Fruit fly (Drosophila melanogaster): ENCODE measurements around the gene Rev1.

The Rev1 gene

DNA sequence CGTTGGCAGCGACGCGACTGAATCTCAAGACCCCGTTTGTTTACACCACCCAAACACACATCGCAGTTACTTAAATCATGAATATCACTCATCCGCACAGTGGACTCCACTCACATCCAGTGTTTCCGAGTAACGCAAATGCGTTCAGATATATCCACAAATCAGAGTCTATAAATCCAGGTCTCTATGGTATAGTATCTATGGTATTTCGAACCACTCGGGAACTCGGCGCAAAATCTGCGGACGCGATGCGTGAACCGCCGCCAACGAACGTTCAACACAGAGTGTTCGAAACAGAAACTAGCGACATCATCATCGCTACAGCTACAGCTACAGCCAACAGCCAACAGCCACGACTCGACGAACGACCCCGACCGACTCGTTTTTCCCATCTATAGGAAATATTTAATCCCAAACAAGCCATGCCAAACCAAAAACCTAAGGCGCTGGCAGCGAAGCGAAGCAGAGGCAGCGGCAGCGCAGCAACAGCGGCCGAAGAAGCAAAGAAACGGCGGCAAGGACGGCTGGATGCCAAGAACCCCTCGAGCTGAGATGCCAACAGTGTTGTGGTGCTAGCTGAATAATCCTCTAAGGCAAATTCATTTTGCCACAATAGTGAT, 44.7 kb downstream of the Rev1 start, which contains the start of gene CG13894:
Gene CG13894 (minus strand): TSS at position 397 of the 620 bp plus-strand sequence.
- peak; percentile 46; the same call in 1 of the 2 replicates for TF ChIP-seq Bgb (GFP tag; IDR thresholded peaks at IDR 0.05; ENCODE audit: partially characterized antibody)
- TF ChIP-seq Hr3 (GFP tag; optimal IDR thresholded peaks at IDR 0.05): no peak
- no peak for TF ChIP-seq CG15011 (GFP tag; optimal IDR thresholded peaks at IDR 0.05)
- TF ChIP-seq CG12769 (tag; optimal IDR thresholded peaks at IDR 0.05): peak; percentile 94
- TF ChIP-seq PHDP (tag; optimal IDR thresholded peaks at IDR 0.05): peak; percentile 19
- no peak for TF ChIP-seq CG9609 (GFP tag; optimal IDR thresholded peaks at IDR 0.05)
- peak; percentile 53 for TF ChIP-seq CG10979 (tag; optimal IDR thresholded peaks at IDR 0.05)
- TF ChIP-seq CG15514 (GFP tag; optimal IDR thresholded peaks at IDR 0.05): peak; percentile 56
- TF ChIP-seq Drgx (GFP tag; IDR thresholded peaks at IDR 0.05): peak; percentile 31; the same call in 1 of the 2 replicates
- no peak for TF ChIP-seq pfk (GFP tag; optimal IDR thresholded peaks at IDR 0.05)
- peak; percentile 47 for TF ChIP-seq CG13624 (GFP tag; optimal IDR thresholded peaks at IDR 0.05)
- peak; percentile 78 for TF ChIP-seq CG7372 (GFP tag; IDR thresholded peaks at IDR 0.05)
- TF ChIP-seq CG11695 (GFP tag; IDR thresholded peaks at IDR 0.05): peak; percentile 13; the same call in 1 of the 3 replicates
- peak; percentile 88 for TF ChIP-seq CG6791 (GFP tag; IDR thresholded peaks at IDR 0.05; ENCODE audit: partially characterized antibody)
- TF ChIP-seq CG34224 (GFP tag; IDR thresholded peaks at IDR 0.05; ENCODE audit: partially characterized antibody): peak; percentile 29; the same call in 1 of the 3 replicates
- peak; percentile 58; the same call in 2 of the 3 replicates for TF ChIP-seq so (GFP tag; IDR thresholded peaks at IDR 0.05)
- peak; percentile 77 for TF ChIP-seq chm (GFP tag; IDR thresholded peaks at IDR 0.05)
- 0 out of 2 replicates have a peak, but pooled peaks have one; percentile 22 for TF ChIP-seq sens-2 (GFP tag; IDR thresholded peaks at IDR 0.05)
- peak; percentile 66 for TF ChIP-seq abd-A (tag; optimal IDR thresholded peaks at IDR 0.05)
- TF ChIP-seq Jarid2 (GFP tag; optimal IDR thresholded peaks at IDR 0.05): peak; percentile 63
- 0 out of 2 replicates have a peak, but pooled peaks have one; percentile 19 for TF ChIP-seq Ptx1 (GFP tag; IDR thresholded peaks at IDR 0.05)
- peak; percentile 47 for TF ChIP-seq ash1 (GFP tag; optimal IDR thresholded peaks at IDR 0.05)
- peak; percentile 3 for TF ChIP-seq Atf3 (GFP tag; optimal IDR thresholded peaks at IDR 0.05)
- peak; percentile 90; the same call in 1 of the 2 replicates for TF ChIP-seq Adf1 (GFP tag; IDR thresholded peaks at IDR 0.05)
- peak; percentile 54; the same call in 2 of the 3 replicates for TF ChIP-seq CG6175 (GFP tag; IDR thresholded peaks at IDR 0.05)
- no peak for TF ChIP-seq CG13123 (GFP tag; optimal IDR thresholded peaks at IDR 0.05)
- peak; percentile 52 for TF ChIP-seq BtbVII (GFP tag; optimal IDR thresholded peaks at IDR 0.05)
- TF ChIP-seq CG11398 (GFP tag; optimal IDR thresholded peaks at IDR 0.05): peak; percentile 40
- no peak for TF ChIP-seq salm (tag; optimal IDR thresholded peaks at IDR 0.05)
- TF ChIP-seq oc (tag; optimal IDR thresholded peaks at IDR 0.05): peak; percentile 61
- peak in 1 of 2 experiments; percentile 2 for TF ChIP-seq insv (GFP tag; optimal IDR thresholded peaks at IDR 0.05)
- no peak for TF ChIP-seq lbe (GFP tag; optimal IDR thresholded peaks at IDR 0.05)
- TF ChIP-seq exex (tag; optimal IDR thresholded peaks at IDR 0.05): no peak
- TF ChIP-seq amos (GFP tag; IDR thresholded peaks at IDR 0.05; ENCODE audit: partially characterized antibody): peak; percentile 31; the same call in 1 of the 2 replicates
- peak; percentile 100 for TF ChIP-seq CG13894 (tag; optimal IDR thresholded peaks at IDR 0.05)
- TF ChIP-seq knrl (GFP tag; IDR thresholded peaks at IDR 0.05; ENCODE audit: partially characterized antibody): peak; percentile 20; the same call in 1 of the 3 replicates
- peak; percentile 25 for TF ChIP-seq slp2 (GFP tag; optimal IDR thresholded peaks at IDR 0.05)
- peak; percentile 68; the same call in 1 of the 3 replicates for TF ChIP-seq z (GFP tag; IDR thresholded peaks at IDR 0.05)
- peak; percentile 81 for TF ChIP-seq Med (GFP tag)
- TF ChIP-seq Awh (GFP tag; IDR thresholded peaks at IDR 0.05): peak; percentile 53; the same call in 1 of the 2 replicates
- TF ChIP-seq CG1603 (tag; optimal IDR thresholded peaks at IDR 0.05): peak; percentile 13
- 0 out of 2 replicates have a peak, but pooled peaks have one; percentile 15 for TF ChIP-seq Scr (GFP tag; IDR thresholded peaks at IDR 0.05; ENCODE audit: partially characterized antibody)
- TF ChIP-seq tna (GFP tag; IDR thresholded peaks at IDR 0.05; ENCODE audit: partially characterized antibody): peak; percentile 22; the same call in 1 of the 2 replicates
- TF ChIP-seq Ets65A (GFP tag): no peak
- peak; percentile 92 for TF ChIP-seq CG2199 (GFP tag; IDR thresholded peaks at IDR 0.05)
- TF ChIP-seq Deaf1 (tag; optimal IDR thresholded peaks at IDR 0.05): peak; percentile 95
- TF ChIP-seq Optix (GFP tag; IDR thresholded peaks at IDR 0.05): 0 out of 3 replicates have a peak, but pooled peaks have one; percentile 17
- TF ChIP-seq lab (GFP tag; optimal IDR thresholded peaks at IDR 0.05): peak; percentile 37
